Fruit fly (Drosophila melanogaster): Measurements from ENCODE around the gene cpo.

cpo gene

dm6 chr3R:18049272-18050015 lies 129.8 kb downstream of the cpo start:
- TF ChIP-seq Rx (GFP tag; IDR thresholded peaks at IDR 0.05), result 0 out of 2 replicates have a peak, but pooled peaks have one; percentile 22
- no peak for TF ChIP-seq sima (GFP tag; optimal IDR thresholded peaks at IDR 0.05)
- peak; percentile 20 for TF ChIP-seq CG17568 (GFP tag; optimal IDR thresholded peaks at IDR 0.05)
- peak; percentile 42 to 75 for TF ChIP-seq bsh (GFP tag; optimal IDR thresholded peaks at IDR 0.05)
- no peak for TF ChIP-seq pzg (GFP tag; optimal IDR thresholded peaks at IDR 0.05)
- peak; percentile 56 for TF ChIP-seq wor (GFP tag; IDR thresholded peaks at IDR 0.05)
- no peak for TF ChIP-seq CG1792 (GFP tag; optimal IDR thresholded peaks at IDR 0.05)
- TF ChIP-seq H15 (GFP tag; IDR thresholded peaks at IDR 0.05), result 0 out of 3 replicates have a peak, but pooled peaks have one; percentile 28
- TF ChIP-seq CG2889 (GFP tag; IDR thresholded peaks at IDR 0.05), result 0 out of 3 replicates have a peak, but pooled peaks have one; percentile 43
- TF ChIP-seq lab (GFP tag; optimal IDR thresholded peaks at IDR 0.05), result peak; percentile 45
- TF ChIP-seq Poxn (GFP tag; IDR thresholded peaks at IDR 0.05), result no peak
- TF ChIP-seq CG6683 (GFP tag; optimal IDR thresholded peaks at IDR 0.05), result no peak
- peak; percentile 12; the same call in 1 of the 2 replicates for TF ChIP-seq ara (GFP tag; IDR thresholded peaks at IDR 0.05)
- TF ChIP-seq CG17912 (GFP tag; optimal IDR thresholded peaks at IDR 0.05), result no peak
- no peak for TF ChIP-seq disco-r (GFP tag; optimal IDR thresholded peaks at IDR 0.05)
- no peak for TF ChIP-seq C15 (GFP tag; IDR thresholded peaks at IDR 0.05)
- TF ChIP-seq en (GFP tag; optimal IDR thresholded peaks at IDR 0.05), result no peak
- TF ChIP-seq CG12236 (GFP tag; optimal IDR thresholded peaks at IDR 0.05), result no peak
- TF ChIP-seq CG1602 (GFP tag; optimal IDR thresholded peaks at IDR 0.05), result peak; percentile 85
- no peak for TF ChIP-seq usp (GFP tag; optimal IDR thresholded peaks at IDR 0.05)
- no peak for TF ChIP-seq chinmo (GFP tag; IDR thresholded peaks at IDR 0.05; ENCODE audit: partially characterized antibody)
- peak; percentile 36 for TF ChIP-seq cato (GFP tag; optimal IDR thresholded peaks at IDR 0.05; ENCODE audit: borderline replicate concordance)
- peak; percentile 35 for TF ChIP-seq CG15011 (GFP tag; optimal IDR thresholded peaks at IDR 0.05)
- TF ChIP-seq Asciz (GFP tag; optimal IDR thresholded peaks at IDR 0.05), result peak; percentile 65
- TF ChIP-seq CG17385 (GFP tag; optimal IDR thresholded peaks at IDR 0.05), result peak; percentile 63
- no peak for TF ChIP-seq mld (GFP tag; IDR thresholded peaks at IDR 0.05; ENCODE audit: partially characterized antibody)
- TF ChIP-seq CG7372 (GFP tag; IDR thresholded peaks at IDR 0.05), result peak; percentile 34; the same call in 1 of the 2 replicates
- TF ChIP-seq CG4617 (GFP tag; optimal IDR thresholded peaks at IDR 0.05; ENCODE audit: borderline replicate concordance), result peak; percentile 34
- 0 out of 3 replicates have a peak, but pooled peaks have one; percentile 32 for TF ChIP-seq CG11560 (tag; IDR thresholded peaks at IDR 0.05)
- TF ChIP-seq prd (optimal IDR thresholded peaks at IDR 0.05), result no peak
- TF ChIP-seq prd (GFP tag; IDR thresholded peaks at IDR 0.05), result peak; percentile 69; the same call in 2 of the 3 replicates
- TF ChIP-seq nerfin-2 (GFP tag; IDR thresholded peaks at IDR 0.05; ENCODE audit: partially characterized antibody), result no peak
- peak; percentile 74 for TF ChIP-seq CG10267 (tag; optimal IDR thresholded peaks at IDR 0.05)
- TF ChIP-seq CG1024 (GFP tag; IDR thresholded peaks at IDR 0.05), result no peak
- peak; percentile 59 for TF ChIP-seq cwo (GFP tag; optimal IDR thresholded peaks at IDR 0.05)
- TF ChIP-seq knrl (GFP tag; IDR thresholded peaks at IDR 0.05; ENCODE audit: partially characterized antibody), result no peak
- peak; percentile 63 for TF ChIP-seq slbo (GFP tag; IDR thresholded peaks at IDR 0.05)
- peak; percentile 80 for TF ChIP-seq CG11504 (tag; optimal IDR thresholded peaks at IDR 0.05)
- TF ChIP-seq CG11723 (GFP tag; optimal IDR thresholded peaks at IDR 0.05), result peak; percentile 63
- peak; percentile 9 for TF ChIP-seq Myb (GFP tag; optimal IDR thresholded peaks at IDR 0.05)
- no peak for TF ChIP-seq fu2 (GFP tag; optimal IDR thresholded peaks at IDR 0.05)
- no peak for TF ChIP-seq lbe (GFP tag; optimal IDR thresholded peaks at IDR 0.05)
- peak; percentile 55; the same call in 1 of the 2 replicates for TF ChIP-seq sisA (GFP tag; IDR thresholded peaks at IDR 0.05)
- peak; percentile 84 for TF ChIP-seq grau (tag; optimal IDR thresholded peaks at IDR 0.05)
- TF ChIP-seq Dp (GFP tag; optimal IDR thresholded peaks at IDR 0.05), result no peak
- TF ChIP-seq dmrt99B (tag; optimal IDR thresholded peaks at IDR 0.05), result peak; percentile 82
- TF ChIP-seq HLHmδ (GFP tag; optimal IDR thresholded peaks at IDR 0.05), result no peak
- peak; percentile 81 for TF ChIP-seq Ssrp (tag; optimal IDR thresholded peaks at IDR 0.05)

Data from whole organism, embryonic.